Worm (Caenorhabditis elegans) whole organism, L3 larva: ENCODE data around the gene nog-1.

Experiments used
- daf-12 ChIP-seq: fragments of 150-350 bp; optimal IDR thresholded peaks from 2 replicates; lab custom pipeline; 2014; ENCODE audit warnings: missing biosample characterization, missing genetic modification reagents, missing genetic modification characterization
- fkh-10 ChIP-seq: sonication (generic microtip); optimal IDR thresholded peaks from 2 replicates; lab custom pipeline; 2017; ENCODE audit warnings: missing biosample characterization, missing genetic modification reagents, missing genetic modification characterization
- lsy-12 ChIP-seq: sonication (generic microtip); optimal IDR thresholded peaks from 2 replicates; lab custom pipeline; 2016; ENCODE audit warnings: mild to moderate bottlenecking, missing genetic modification characterization, missing compliant biosample characterization
- nhr-67 ChIP-seq: fragments of 150-350 bp; optimal IDR thresholded peaks from 2 replicates; lab custom pipeline; 2014; ENCODE audit warnings: missing biosample characterization, missing genetic modification characterization
- nhr-76 ChIP-seq: fragments of 150-350 bp; sonication (generic microtip); optimal IDR thresholded peaks from 5 replicates; lab custom pipeline; 2014; ENCODE audit warnings: missing biosample characterization, missing genetic modification characterization
- pha-4 ChIP-seq: fragments of 150-350 bp; optimal IDR thresholded peaks from 2 replicates; lab custom pipeline; 2014; ENCODE audit warnings: missing biosample characterization, missing genetic modification reagents, missing genetic modification characterization
- ztf-11 ChIP-seq: fragments of 150-350 bp; optimal IDR thresholded peaks from 2 replicates; lab custom pipeline; 2014; ENCODE audit warnings: missing biosample characterization, missing genetic modification characterization

ce11 chrIV:419674-420073, 26.0 kb downstream of the nog-1 start, which contains the start of gene eri-1:
- TF ChIP-seq ztf-11 (tag; lab: Kevin White, UChicago) (no peak), nhr-67 (tag; lab: Kevin White, UChicago) (no peak), daf-12 (tag; lab: Kevin White, UChicago) (no peak), nhr-76 (tag; lab: Kevin White, UChicago) (no peak), pha-4 (tag; lab: Kevin White, UChicago) (no peak), lsy-12 (tag; lab: Kevin White, UChicago) (no peak), fkh-10 (GFP tag; lab: Kevin White, UChicago) (no peak)
